Fruit fly (Drosophila melanogaster) Kc167 (cell line): ENCODE data around the gene Coq2.

Experiments used
- Sin3A ChIP-seq: fragments of >200 bp; optimal IDR thresholded peaks from 2 replicates; lab custom pipeline; 2018; ENCODE audit warnings: missing external identifiers
- h ChIP-seq: fragments of >200 bp; optimal IDR thresholded peaks from 3 replicates; lab custom pipeline; 2018; ENCODE audit warnings: missing external identifiers
- ttk ChIP-seq: sonication (Bioruptor generic); optimal IDR thresholded peaks from 2 replicates; lab custom pipeline; 2017; ENCODE audit warnings: missing external identifiers

DNA sequence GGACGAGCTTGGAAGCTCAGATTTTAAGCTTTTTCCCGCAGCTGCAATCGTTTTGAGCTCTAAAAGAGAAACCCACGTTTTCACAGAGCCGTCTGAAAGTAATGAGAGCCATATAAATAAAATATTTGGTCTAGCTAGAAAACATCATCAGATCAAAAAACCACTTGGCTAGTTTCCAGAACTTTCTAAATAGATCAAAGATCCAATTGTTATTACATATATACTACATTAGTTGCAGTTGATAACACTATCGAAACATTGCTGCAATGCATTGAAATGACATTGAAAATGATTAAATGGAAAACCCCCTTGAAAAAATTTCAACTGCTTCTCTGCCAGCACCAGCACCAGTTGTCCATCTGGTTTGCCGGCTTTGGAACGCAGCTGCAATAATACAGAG is 38.6 kb upstream of the Coq2 start:
- TF ChIP-seq h (no peak), Sin3A (no peak), ttk (no peak)
